Worm (Caenorhabditis elegans): ENCODE measurements around the gene clec-22.

Gene clec-22

ce11 chrV:16840961-16841360 lies 17.3 kb upstream of the clec-22 start, which contains the start of gene clec-40:
Gene clec-40, minus strand, starts transcription at chrV:16841061.
- TF ChIP-seq fos-1 (tag; optimal IDR thresholded peaks at IDR 0.05) (no peak), mbf-1 (tag; optimal IDR thresholded peaks at IDR 0.05) (no peak), blmp-1 (tag; optimal IDR thresholded peaks at IDR 0.05; ENCODE audit: insufficient read depth) (no peak), sem-4 (tag; optimal IDR thresholded peaks at IDR 0.05) (no peak), ceh-82 (tag; optimal IDR thresholded peaks at IDR 0.05) (no peak), snpc-4 (tag; optimal IDR thresholded peaks at IDR 0.05) (no peak), sma-9 (GFP tag; optimal IDR thresholded peaks at IDR 0.05) (no peak), sma-9 (tag; optimal IDR thresholded peaks at IDR 0.05) (no peak)

DNA sequence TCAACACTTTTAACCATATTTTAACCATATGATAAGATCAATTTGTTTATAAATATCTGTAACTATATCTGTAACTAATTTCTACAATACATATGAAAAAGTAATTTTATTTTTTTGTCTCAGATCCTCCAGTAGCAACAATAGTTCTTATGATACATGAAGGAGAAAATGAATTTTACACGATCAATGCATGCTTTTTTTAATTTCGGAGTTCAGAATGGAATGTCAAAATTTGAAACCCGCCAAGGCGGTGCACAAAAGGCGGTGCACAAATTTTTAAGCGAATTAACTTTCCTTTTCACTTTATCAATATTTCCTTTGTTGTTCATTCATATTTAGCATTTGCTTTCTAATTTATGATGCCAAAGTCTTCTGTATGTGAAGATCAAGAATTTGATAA lies 15.3 kb upstream of the clec-22 start, which contains the start of gene clec-25:
clec-25 (plus strand) TSS at position 301 of the 400 bp plus-strand sequence.
- TF ChIP-seq unc-55 (GFP tag; optimal IDR thresholded peaks at IDR 0.05) = no peak

DNA sequence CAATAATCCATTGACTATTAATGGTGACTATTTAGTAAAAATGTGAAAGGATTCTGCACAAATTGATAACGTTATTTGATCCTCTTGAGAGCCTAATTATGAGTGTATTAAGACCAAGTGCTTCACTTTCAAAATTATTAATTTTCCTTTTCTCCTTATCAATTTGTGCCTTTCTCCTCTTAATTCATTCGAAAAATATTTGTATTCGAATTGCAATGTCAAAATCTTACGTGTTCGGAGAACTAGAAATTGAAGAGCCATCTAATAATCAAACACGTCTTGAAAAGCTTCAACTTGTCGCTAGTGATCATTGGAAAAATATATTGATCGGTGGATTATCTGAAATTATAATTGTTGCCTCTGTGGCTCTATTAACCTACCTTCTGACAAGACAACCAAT lies 9.7 kb upstream of the clec-22 start, which contains the start of the genes clec-36 and clec-26:
clec-36 (minus strand) TSS at position 101 of the 400 bp plus-strand sequence.
clec-26 (plus strand) TSS at position 114 of the 400 bp plus-strand sequence.
- TF ChIP-seq nhr-11 (tag; optimal IDR thresholded peaks at IDR 0.05) = no peak
- TF ChIP-seq nhr-237 (tag; optimal IDR thresholded peaks at IDR 0.05) = no peak
- no peak for TF ChIP-seq nhr-21 (tag; optimal IDR thresholded peaks at IDR 0.05)
- no peak for TF ChIP-seq nhr-12 (tag; optimal IDR thresholded peaks at IDR 0.05)
- no peak for TF ChIP-seq snpc-4 (tag; optimal IDR thresholded peaks at IDR 0.05)
- TF ChIP-seq unc-62 (GFP tag; optimal IDR thresholded peaks at IDR 0.05) = no peak
- TF ChIP-seq Y55F3AM.14 (GFP tag; optimal IDR thresholded peaks at IDR 0.05) = no peak
- TF ChIP-seq lin-11 (tag; optimal IDR thresholded peaks at IDR 0.05) = no peak
- TF ChIP-seq unc-55 (GFP tag; optimal IDR thresholded peaks at IDR 0.05) = no peak

DNA sequence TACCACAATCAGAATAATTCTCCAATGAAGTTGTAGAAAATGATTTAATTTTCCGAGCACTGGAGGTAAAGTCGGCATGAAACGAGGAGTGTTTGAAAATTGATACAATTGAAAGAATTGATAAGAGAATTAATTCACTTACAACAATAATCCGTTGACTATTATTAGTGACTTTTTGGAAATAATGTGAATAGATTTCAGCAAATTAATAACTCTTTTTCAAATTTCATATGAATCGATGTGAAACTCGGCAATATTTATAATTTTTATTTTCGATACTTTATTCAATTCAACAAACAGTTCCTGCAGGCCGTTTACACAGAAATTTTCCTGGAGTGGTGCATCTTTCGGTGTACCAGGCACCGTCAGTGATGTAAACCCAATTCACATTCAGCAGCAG lies 6.2 kb upstream of the clec-22 start, which contains the start of gene clec-37:
clec-37 (minus strand) TSS at position 101 of the 400 bp plus-strand sequence.
- TF ChIP-seq fos-1 (tag; optimal IDR thresholded peaks at IDR 0.05) = no peak
- TF ChIP-seq nhr-10 (tag; optimal IDR thresholded peaks at IDR 0.05) = no peak
- no peak for TF ChIP-seq sma-9 (GFP tag; optimal IDR thresholded peaks at IDR 0.05)
- TF ChIP-seq sma-9 (tag; optimal IDR thresholded peaks at IDR 0.05) = no peak
- no peak for TF ChIP-seq ZK546.5 (tag; optimal IDR thresholded peaks at IDR 0.05)
- no peak for TF ChIP-seq ztf-4 (tag; optimal IDR thresholded peaks at IDR 0.05)
- no peak for TF ChIP-seq egl-27 (tag; optimal IDR thresholded peaks at IDR 0.05)
- no peak for TF ChIP-seq nhr-25 (tag; optimal IDR thresholded peaks at IDR 0.05)
- no peak for TF ChIP-seq ztf-11 (tag; optimal IDR thresholded peaks at IDR 0.05)
- TF ChIP-seq nhr-12 (tag; optimal IDR thresholded peaks at IDR 0.05) = no peak
- TF ChIP-seq mab-5 (tag; optimal IDR thresholded peaks at IDR 0.05) = no peak
- TF ChIP-seq ama-1 (optimal IDR thresholded peaks at IDR 0.05) = no peak
- TF ChIP-seq skn-1 (tag; optimal IDR thresholded peaks at IDR 0.05) = no peak
- no peak for TF ChIP-seq nhr-21 (tag; optimal IDR thresholded peaks at IDR 0.05)

ce11 chrV:16853956-16854683 lies 4.1 kb upstream of the clec-22 start, which contains the start of the genes clec-35 and clec-27:
Gene clec-35, minus strand, starts transcription at chrV:16854056.
Gene clec-27, plus strand, starts transcription at chrV:16854633.
- TF ChIP-seq nhr-12 (tag; optimal IDR thresholded peaks at IDR 0.05) (no peak), unc-55 (GFP tag; optimal IDR thresholded peaks at IDR 0.05) (no peak), ama-1 (optimal IDR thresholded peaks at IDR 0.05) (no peak), C34F6.9 (tag; optimal IDR thresholded peaks at IDR 0.05) (no peak), crh-2 (tag; optimal IDR thresholded peaks at IDR 0.05) (no peak), dmd-4 (tag; optimal IDR thresholded peaks at IDR 0.05) (no peak), aly-2 (tag; optimal IDR thresholded peaks at IDR 0.05) (no peak), fos-1 (tag; optimal IDR thresholded peaks at IDR 0.05) (no peak), gmeb-1 (tag; optimal IDR thresholded peaks at IDR 0.05) (no peak), ztf-1 (GFP tag; conservative IDR thresholded peaks at IDR 0.05) (no peak), skn-1 (tag; optimal IDR thresholded peaks at IDR 0.05) (no peak), nhr-11 (tag; optimal IDR thresholded peaks at IDR 0.05) (no peak), ceh-82 (tag; optimal IDR thresholded peaks at IDR 0.05) (no peak), mdl-1 (tag; optimal IDR thresholded peaks at IDR 0.05) (no peak)
